Worm (Caenorhabditis elegans): ENCODE results near the gene trk-1.

DNA sequence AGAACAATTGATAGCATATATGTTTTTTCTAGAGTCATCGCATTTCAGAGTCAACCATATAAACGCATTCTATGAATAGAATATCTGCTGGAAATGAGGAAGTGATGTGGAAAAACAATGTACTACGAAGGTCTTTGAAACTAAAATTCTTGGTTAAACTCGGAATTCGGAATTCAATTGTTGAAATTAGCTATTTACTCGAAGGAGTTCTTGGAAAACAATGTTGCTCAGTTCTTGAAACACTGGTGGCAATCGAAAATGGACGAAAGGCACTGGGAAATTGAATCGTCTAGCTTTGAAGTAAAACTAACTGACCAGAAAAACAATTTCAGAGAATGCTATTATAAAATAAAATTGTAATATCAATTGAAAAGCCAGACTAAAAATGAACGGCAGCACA, 24.4 kb downstream of the trk-1 start:
- no peak for TF ChIP-seq T22C8.4 (GFP tag; IDR thresholded peaks at IDR 0.05)
- no peak for TF ChIP-seq med-1 (GFP tag; optimal IDR thresholded peaks at IDR 0.05; ENCODE audit: insufficient read depth)
- TF ChIP-seq tab-1 (GFP tag; IDR thresholded peaks at IDR 0.05): no peak
- no peak for TF ChIP-seq flt-1 (GFP tag; IDR thresholded peaks at IDR 0.05)
- TF ChIP-seq ztf-29 (GFP tag; IDR thresholded peaks at IDR 0.05): no peak
- TF ChIP-seq ztf-23 (GFP tag; IDR thresholded peaks at IDR 0.05): no peak

All from whole organism, midembryonic.